Worm (Caenorhabditis elegans): Measurements from ENCODE around the gene rbc-2.

- TF ChIP-seq ceh-28 (tag; optimal IDR thresholded peaks at IDR 0.05) (no peak), skn-1 (tag; optimal IDR thresholded peaks at IDR 0.05) (no peak), unc-62 (GFP tag; optimal IDR thresholded peaks at IDR 0.05) (no peak), ZK546.5 (tag; optimal IDR thresholded peaks at IDR 0.05) (no peak), ama-1 (optimal IDR thresholded peaks at IDR 0.05) (no peak), ztf-4 (tag; optimal IDR thresholded peaks at IDR 0.05) (no peak), nhr-25 (tag; optimal IDR thresholded peaks at IDR 0.05) (no peak), lin-39 (tag; optimal IDR thresholded peaks at IDR 0.05) (no peak), nfya-1 (tag; optimal IDR thresholded peaks at IDR 0.05; ENCODE audit: insufficient read depth) (no peak), unc-39 (tag; optimal IDR thresholded peaks at IDR 0.05) (no peak), elt-1 (tag; optimal IDR thresholded peaks at IDR 0.05) (no peak)
These were observed 32.3 kb upstream of the rbc-2 start for ce11 chrIII:2560763-2561162.
